Fruit fly (Drosophila melanogaster) whole organism, embryonic: Measurements from ENCODE around the gene rt.

Experiments
- Aef1 ChIP-seq: fragments of 200-800 bp; sonication (Bioruptor generic); IDR thresholded peaks from 3 replicates; pipeline ENCODE4 v1.3.6; 2022; ENCODE audit warnings: missing biosample characterization, missing genetic modification characterization
- CG10431 ChIP-seq: fragments of 200-800 bp; sonication (Bioruptor generic); optimal IDR thresholded peaks from 3 replicates; lab custom pipeline; 2018; ENCODE audit warnings: missing biosample characterization, mild to moderate bottlenecking, missing genetic modification characterization
- CG11504 ChIP-seq: fragments of 200-800 bp; sonication (Bioruptor generic); optimal IDR thresholded peaks from 3 replicates; lab custom pipeline; 2019; ENCODE audit warnings: missing biosample characterization, mild to moderate bottlenecking, missing genetic modification characterization, moderate library complexity
- CG11723 ChIP-seq: fragments of 200-800 bp; sonication (Bioruptor generic); optimal IDR thresholded peaks from 2 replicates; lab custom pipeline; 2017; ENCODE audit warnings: missing biosample characterization, mild to moderate bottlenecking, missing genetic modification characterization
- CG12155 ChIP-seq: fragments of 200-800 bp; sonication (Bioruptor generic); optimal IDR thresholded peaks from 3 replicates; lab custom pipeline; 2016; ENCODE audit warnings: missing biosample characterization, missing genetic modification characterization
- CG12299 ChIP-seq: fragments of 200-800 bp; sonication (Bioruptor generic); optimal IDR thresholded peaks from 2 replicates; lab custom pipeline; 2018; ENCODE audit warnings: missing biosample characterization, mild to moderate bottlenecking, missing genetic modification characterization
- CG12659 ChIP-seq: fragments of 200-800 bp; sonication (Bioruptor generic); optimal IDR thresholded peaks from 3 replicates; lab custom pipeline; 2017; ENCODE audit warnings: mild to moderate bottlenecking, missing biosample characterization, missing genetic modification reagents, missing genetic modification characterization
- CG14710 ChIP-seq: fragments of 200-800 bp; sonication (Bioruptor generic); optimal IDR thresholded peaks from 3 replicates; lab custom pipeline; 2019; ENCODE audit warnings: missing biosample characterization, mild to moderate bottlenecking, missing genetic modification characterization, moderate library complexity
- CG16813 ChIP-seq: fragments of 200-800 bp; sonication (Bioruptor generic); IDR thresholded peaks from 3 replicates; pipeline ENCODE4 v1.3.6; 2022; ENCODE audit warnings: missing biosample characterization, missing genetic modification characterization; ENCODE audit not compliant: partially characterized antibody
- CG17802 ChIP-seq: fragments of 200-800 bp; sonication (Bioruptor generic); optimal IDR thresholded peaks from 2 replicates; lab custom pipeline; 2018; ENCODE audit warnings: missing biosample characterization, mild to moderate bottlenecking, missing genetic modification characterization, moderate library complexity
- CG2116 ChIP-seq: fragments of 200-800 bp; sonication (Bioruptor generic); optimal IDR thresholded peaks from 3 replicates; lab custom pipeline; 2018; ENCODE audit warnings: missing biosample characterization, mild to moderate bottlenecking, missing genetic modification characterization
- CG2678 ChIP-seq: fragments of 200-800 bp; sonication (Bioruptor generic); optimal IDR thresholded peaks from 3 replicates; lab custom pipeline; 2019; ENCODE audit warnings: missing biosample characterization, mild to moderate bottlenecking, missing genetic modification characterization, moderate library complexity
- CG2712 ChIP-seq: fragments of 200-800 bp; optimal IDR thresholded peaks from 3 replicates; lab custom pipeline; 2019; ENCODE audit warnings: missing biosample characterization, mild to moderate bottlenecking, missing genetic modification characterization, moderate library complexity
- CG33557 ChIP-seq: fragments of 200-800 bp; sonication (Bioruptor generic); optimal IDR thresholded peaks from 2 replicates; lab custom pipeline; 2019; ENCODE audit warnings: missing biosample characterization, mild to moderate bottlenecking, missing genetic modification characterization, moderate library complexity
- CG3726 ChIP-seq: fragments of 200-800 bp; sonication (Bioruptor generic); IDR thresholded peaks from 3 replicates; pipeline ENCODE4, ENCODE4 v1.3.6; 2022; ENCODE audit warnings: missing biosample characterization, missing genetic modification characterization
- CG4617 ChIP-seq: fragments of 200-800 bp; sonication (Bioruptor generic); optimal IDR thresholded peaks from 3 replicates; lab custom pipeline; 2016; ENCODE audit warnings: missing biosample characterization, missing genetic modification characterization, borderline replicate concordance
- CG6791 ChIP-seq: fragments of 200-800 bp; sonication (Bioruptor generic); IDR thresholded peaks from 3 replicates; pipeline ENCODE4 v1.3.6; 2022; ENCODE audit warnings: missing biosample characterization, missing genetic modification characterization; ENCODE audit not compliant: partially characterized antibody
- CG9797 ChIP-seq: fragments of 200-800 bp; sonication (Bioruptor generic); optimal IDR thresholded peaks from 3 replicates; lab custom pipeline; 2018; ENCODE audit warnings: missing biosample characterization, mild to moderate bottlenecking, missing genetic modification characterization
- CG9817 ChIP-seq: fragments of 200-800 bp; sonication (Bioruptor generic); optimal IDR thresholded peaks from 2 replicates; lab custom pipeline; 2018; ENCODE audit warnings: missing biosample characterization, mild to moderate bottlenecking, missing genetic modification characterization, moderate library complexity
- CTCF ChIP-seq: fragments of 200-800 bp; sonication (Bioruptor generic); optimal IDR thresholded peaks from 2 replicates; lab custom pipeline; 2017; ENCODE audit warnings: missing biosample characterization, mild to moderate bottlenecking, missing genetic modification characterization, moderate library complexity
- D ChIP-seq, 2 experiments: fragments of 200-800 bp in 1 of 2; fragments of >200 bp in 1 of 2; sonication (Bioruptor generic) in 1 of 2; optimal IDR thresholded peaks; 2 replicates in 1 of 2; 3 replicates in 1 of 2; lab custom pipeline; 2017; ENCODE audit warnings: mild to moderate bottlenecking in 1 of 2, missing biosample characterization in 1 of 2, missing genetic modification characterization in 1 of 2, missing genetic modification reagents in 1 of 2
- Deaf1 ChIP-seq: fragments of 200-800 bp; optimal IDR thresholded peaks from 3 replicates; lab custom pipeline; 2019; ENCODE audit warnings: missing biosample characterization, mild to moderate bottlenecking, missing genetic modification characterization, moderate library complexity
- Dfd ChIP-seq, 2 experiments: fragments of >200 bp; optimal IDR thresholded peaks; 2 replicates each; lab custom pipeline; 2017; ENCODE audit warnings: missing biosample characterization in 2 of 2, missing genetic modification characterization in 2 of 2
- Doc2 ChIP-seq: fragments of 200-800 bp; sonication (Bioruptor generic); IDR thresholded peaks from 2 replicates; pipeline ENCODE4 v1.3.6; 2022; ENCODE audit warnings: missing biosample characterization, missing genetic modification characterization
- GATAe ChIP-seq: fragments of 200-800 bp; sonication (Bioruptor generic); conservative IDR thresholded peaks from 2 replicates; pipeline ENCODE4 v1.3.6; 2022; ENCODE audit warnings: missing biosample characterization, missing genetic modification characterization
- HLH4C ChIP-seq: fragments of 200-800 bp; sonication (Bioruptor generic); IDR thresholded peaks from 3 replicates; pipeline ENCODE4 v1.3.6; 2022; ENCODE audit warnings: missing biosample characterization, missing genetic modification characterization; ENCODE audit not compliant: partially characterized antibody
- Hand ChIP-seq: fragments of 200-800 bp; sonication (Bioruptor generic); optimal IDR thresholded peaks from 2 replicates; lab custom pipeline; 2017; ENCODE audit warnings: mild to moderate bottlenecking, missing biosample characterization, missing genetic modification reagents, missing genetic modification characterization
- Hmr ChIP-seq: fragments of 200-800 bp; sonication (Bioruptor generic); optimal IDR thresholded peaks from 3 replicates; lab custom pipeline; 2017; ENCODE audit warnings: mild to moderate bottlenecking, missing biosample characterization, missing genetic modification reagents, missing genetic modification characterization
- Lhr ChIP-seq: fragments of 200-800 bp; sonication (Bioruptor generic); optimal IDR thresholded peaks from 3 replicates; lab custom pipeline; 2017; ENCODE audit warnings: mild to moderate bottlenecking, missing biosample characterization, missing genetic modification reagents, missing genetic modification characterization
- MESR4 ChIP-seq: fragments of 200-800 bp; sonication (Bioruptor generic); optimal IDR thresholded peaks from 2 replicates; lab custom pipeline; 2018; ENCODE audit warnings: missing biosample characterization, mild to moderate bottlenecking, missing genetic modification characterization, moderate library complexity
- Myb ChIP-seq: fragments of 200-800 bp; sonication (Bioruptor generic); optimal IDR thresholded peaks from 2 replicates; lab custom pipeline; 2016; ENCODE audit warnings: missing biosample characterization, missing genetic modification characterization
- NC2α ChIP-seq: fragments of 200-800 bp; sonication (Bioruptor generic); optimal IDR thresholded peaks from 2 replicates; lab custom pipeline; 2016; ENCODE audit warnings: missing biosample characterization, missing genetic modification characterization
- Pdp1 ChIP-seq, 2 experiments: fragments of 200-800 bp; sonication (Bioruptor generic); optimal IDR thresholded peaks; 3 replicates each; lab custom pipeline; 2016; ENCODE audit warnings: missing biosample characterization in 2 of 2, missing genetic modification characterization in 2 of 2, mild to moderate bottlenecking in 1 of 2, moderate library complexity in 1 of 2
- Xbp1 ChIP-seq: fragments of 200-800 bp; sonication (Bioruptor generic); optimal IDR thresholded peaks from 3 replicates; lab custom pipeline; 2016; ENCODE audit warnings: missing biosample characterization, mild to moderate bottlenecking, missing genetic modification characterization
- amos ChIP-seq: fragments of 200-800 bp; sonication (Bioruptor generic); IDR thresholded peaks from 2 replicates; pipeline ENCODE4 v1.3.6; 2022; ENCODE audit warnings: missing biosample characterization, missing genetic modification characterization; ENCODE audit not compliant: partially characterized antibody
- bsh ChIP-seq, 2 experiments: fragments of 200-800 bp; sonication (Bioruptor generic); optimal IDR thresholded peaks; 2 replicates each; lab custom pipeline; 2017 to 2018; ENCODE audit warnings: mild to moderate bottlenecking in 2 of 2, missing biosample characterization in 2 of 2, missing genetic modification characterization in 2 of 2, moderate library complexity in 1 of 2
- fd102C ChIP-seq: fragments of 200-800 bp; sonication (Bioruptor generic); optimal IDR thresholded peaks from 2 replicates; lab custom pipeline; 2018; ENCODE audit warnings: missing biosample characterization, mild to moderate bottlenecking, missing genetic modification characterization, moderate library complexity
- gcm ChIP-seq: fragments of 200-800 bp; sonication (Bioruptor generic); optimal IDR thresholded peaks from 2 replicates; lab custom pipeline; 2019; ENCODE audit warnings: missing biosample characterization, mild to moderate bottlenecking, missing genetic modification characterization, moderate library complexity
- gfzf ChIP-seq: fragments of 200-800 bp; sonication (Bioruptor generic); optimal IDR thresholded peaks from 2 replicates; lab custom pipeline; 2016; ENCODE audit warnings: missing biosample characterization, mild to moderate bottlenecking, missing genetic modification characterization, moderate library complexity
- ham ChIP-seq: fragments of 200-800 bp; sonication (Bioruptor generic); IDR thresholded peaks from 2 replicates; pipeline ENCODE4 v1.3.6; 2022; ENCODE audit warnings: missing biosample characterization, missing genetic modification characterization
- mirr ChIP-seq: fragments of 200-800 bp; sonication (Bioruptor generic); optimal IDR thresholded peaks from 3 replicates; lab custom pipeline; 2018; ENCODE audit warnings: missing biosample characterization, mild to moderate bottlenecking, missing genetic modification characterization
- nmo ChIP-seq: fragments of 200-800 bp; sonication (Bioruptor generic); optimal IDR thresholded peaks from 2 replicates; lab custom pipeline; 2018; ENCODE audit warnings: missing biosample characterization, mild to moderate bottlenecking, missing genetic modification characterization, moderate library complexity
- pfk ChIP-seq: fragments of 200-800 bp; sonication (Bioruptor generic); optimal IDR thresholded peaks from 2 replicates; lab custom pipeline; 2018; ENCODE audit warnings: missing biosample characterization, mild to moderate bottlenecking, missing genetic modification characterization, moderate library complexity
- pita ChIP-seq: fragments of 200-800 bp; sonication (Bioruptor generic); optimal IDR thresholded peaks from 2 replicates; lab custom pipeline; 2017; ENCODE audit warnings: missing biosample characterization, mild to moderate bottlenecking, missing genetic modification characterization
- sens ChIP-seq: fragments of 200-800 bp; sonication (Bioruptor generic); peaks from one replicate; lab custom pipeline; 2016; ENCODE audit warnings: missing biosample characterization, missing genetic modification characterization
- so ChIP-seq: fragments of 200-800 bp; sonication (Bioruptor generic); IDR thresholded peaks from 3 replicates; pipeline ENCODE4 v1.3.6; 2022; ENCODE audit warnings: missing biosample characterization, missing genetic modification characterization
- vvl ChIP-seq: fragments of 200-800 bp; sonication (Bioruptor generic); IDR thresholded peaks from 2 replicates; pipeline ENCODE4 v1.3.6; 2022; ENCODE audit warnings: missing biosample characterization, missing genetic modification characterization
- zen ChIP-seq: fragments of 200-800 bp; sonication (Bioruptor generic); optimal IDR thresholded peaks from 3 replicates; lab custom pipeline; 2018; ENCODE audit warnings: missing biosample characterization, mild to moderate bottlenecking, missing genetic modification characterization, moderate library complexity

Gene rt

dm6 chr3L:11609153-11609809, 21.7 kb upstream of the rt start, which contains the start of gene Duba (continued):
- peak; percentile 39 for TF ChIP-seq CG12659 (GFP tag; lab: Kevin White, UChicago)
- no peak for TF ChIP-seq CG10431
- TF ChIP-seq Hmr (GFP tag; lab: Kevin White, UChicago), result peak; percentile 2
- TF ChIP-seq Hand, result no peak
- TF ChIP-seq MESR4 (GFP tag; lab: Kevin White, UChicago), result peak; percentile 83
- TF ChIP-seq CG14710 (tag; lab: Kevin White, UChicago), result peak; percentile 62
- TF ChIP-seq Dfd (GFP tag; optimal IDR thresholded peaks at IDR 0.05; lab: Kevin White, UChicago), result peak in 1 of 2 experiments; percentile 31
- TF ChIP-seq CG12155 (GFP tag; lab: Kevin White, UChicago), result no peak
- no peak for TF ChIP-seq fd102C (GFP tag; lab: Kevin White, UChicago)
- TF ChIP-seq pfk (GFP tag; lab: Kevin White, UChicago), result peak; percentile 91
- no peak for TF ChIP-seq bsh (GFP tag; optimal IDR thresholded peaks at IDR 0.05; lab: Kevin White, UChicago)
- no peak for TF ChIP-seq gcm
- TF ChIP-seq CG3726 (GFP tag; lab: Robert Waterston, UW), result no peak
- TF ChIP-seq zen (tag; lab: Kevin White, UChicago), result peak; percentile 10
- peak; percentile 89 for TF ChIP-seq CG2116 (GFP tag; lab: Kevin White, UChicago)
- TF ChIP-seq CG9797, result peak; percentile 55
- TF ChIP-seq ham (GFP tag; lab: Robert Waterston, UW), result no peak
- no peak for TF ChIP-seq CG9817 (tag; lab: Kevin White, UChicago)
- no peak for TF ChIP-seq Deaf1 (tag; lab: Kevin White, UChicago)
- peak; percentile 24 for TF ChIP-seq Xbp1 (GFP tag; lab: Kevin White, UChicago)
- TF ChIP-seq Pdp1 (GFP tag; optimal IDR thresholded peaks at IDR 0.05; lab: Kevin White, UChicago), result peak in 1 of 2 experiments; percentile 72
- no peak for TF ChIP-seq so
- no peak for TF ChIP-seq GATAe (GFP tag; lab: Robert Waterston, UW)
- TF ChIP-seq gfzf (GFP tag; lab: Kevin White, UChicago), result peak; percentile 86
- no peak for TF ChIP-seq D (optimal IDR thresholded peaks at IDR 0.05; lab: Kevin White, UChicago)
- no peak for TF ChIP-seq D (GFP tag; optimal IDR thresholded peaks at IDR 0.05; lab: Kevin White, UChicago)
- peak; percentile 56 for TF ChIP-seq Lhr (GFP tag; lab: Kevin White, UChicago)
- TF ChIP-seq CG4617 (GFP tag; lab: Kevin White, UChicago), result peak; percentile 97
- no peak for TF ChIP-seq CG11723 (GFP tag; lab: Kevin White, UChicago)
- peak; percentile 72 for TF ChIP-seq CG17802 (tag; lab: Kevin White, UChicago)
- no peak for TF ChIP-seq HLH4C (GFP tag; lab: Robert Waterston, UW)
- peak; percentile 67 for TF ChIP-seq nmo
- TF ChIP-seq vvl, result peak; percentile 41; the same call in 1 of the 2 replicates
- TF ChIP-seq CG12299 (tag; lab: Kevin White, UChicago), result no peak
- no peak for TF ChIP-seq Doc2 (GFP tag; lab: Robert Waterston, UW)
- peak; percentile 29; the same call in 1 of the 3 replicates for TF ChIP-seq CG6791 (GFP tag; lab: Robert Waterston, UW)
- TF ChIP-seq CG16813, result 0 out of 3 replicates have a peak, but pooled peaks have one; percentile 20
- TF ChIP-seq CTCF (GFP tag; lab: Kevin White, UChicago), result peak; percentile 73
- no peak for TF ChIP-seq NC2α (GFP tag; lab: Kevin White, UChicago)
- TF ChIP-seq amos, result 0 out of 2 replicates have a peak, but pooled peaks have one; percentile 11
- TF ChIP-seq CG2712 (tag; lab: Kevin White, UChicago), result peak; percentile 43
- no peak for TF ChIP-seq mirr
- TF ChIP-seq Myb, result peak; percentile 40
- TF ChIP-seq sens (GFP tag; lab: Kevin White, UChicago), result peak; percentile 87
- no peak for TF ChIP-seq CG2678 (tag; lab: Kevin White, UChicago)
- TF ChIP-seq CG33557, result no peak
- TF ChIP-seq CG11504 (tag; lab: Kevin White, UChicago), result peak; percentile 83
- no peak for TF ChIP-seq Aef1 (GFP tag; lab: Robert Waterston, UW)
- TF ChIP-seq pita (GFP tag; lab: Kevin White, UChicago), result peak; percentile 63
